Worm (Caenorhabditis elegans): Measurements from ENCODE around the gene F25B5.6.

The F25B5.6 gene

DNA sequence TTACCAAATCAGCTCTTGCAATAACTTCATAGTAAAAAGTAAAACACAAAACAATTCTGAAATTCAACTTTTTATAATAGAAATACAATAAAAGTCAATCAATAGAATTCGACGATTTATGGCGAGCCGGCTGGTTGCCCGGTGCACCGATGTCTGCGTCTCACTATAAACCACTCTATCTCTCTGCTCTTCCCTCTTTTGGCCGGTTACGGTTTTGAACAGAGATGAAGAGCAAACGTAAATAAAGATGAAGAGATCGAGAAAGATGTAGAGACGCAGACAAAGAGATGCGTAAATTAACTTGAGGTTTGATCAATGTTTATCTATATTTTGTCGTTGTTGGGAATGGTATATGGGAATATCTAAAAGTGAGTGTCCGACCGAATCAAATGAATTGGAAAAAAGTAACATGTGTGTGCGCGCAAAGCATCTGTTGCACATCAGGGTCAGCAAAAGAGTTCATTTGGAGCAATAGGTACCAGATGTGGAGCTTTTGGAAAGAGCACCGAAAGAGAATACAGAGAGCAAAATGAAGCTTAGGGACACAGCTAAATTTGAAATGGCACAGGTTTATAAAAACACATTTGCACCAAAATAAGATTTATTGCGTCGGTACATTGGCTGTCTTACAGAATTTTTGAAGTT is 31.9 kb upstream of the F25B5.6 start:
- TF ChIP-seq ctbp-1 (GFP tag; IDR thresholded peaks at IDR 0.05) (no peak), dve-1 (tag; optimal IDR thresholded peaks at IDR 0.05; ENCODE audit: insufficient read depth) (peak; percentile 55), mes-2 (tag; optimal IDR thresholded peaks at IDR 0.05; ENCODE audit: poor library complexity, severe bottlenecking) (peak; percentile 36), nhr-28 (tag; optimal IDR thresholded peaks at IDR 0.05) (peak; percentile 12), unc-62 (GFP tag; optimal IDR thresholded peaks at IDR 0.05 in 1 of 2) (peak in 1 of 2 experiments; percentile 58), unc-62 (tag; optimal IDR thresholded peaks at IDR 0.05) (no peak), daf-16 (GFP tag; optimal IDR thresholded peaks at IDR 0.05) (no peak), daf-16 (tag; optimal IDR thresholded peaks at IDR 0.05) (peak; percentile 64), hlh-11 (tag; optimal IDR thresholded peaks at IDR 0.05) (peak; percentile 32), mep-1 (tag; optimal IDR thresholded peaks at IDR 0.05) (no peak), nhr-6 (tag; optimal IDR thresholded peaks at IDR 0.05) (peak; percentile 37)

DNA sequence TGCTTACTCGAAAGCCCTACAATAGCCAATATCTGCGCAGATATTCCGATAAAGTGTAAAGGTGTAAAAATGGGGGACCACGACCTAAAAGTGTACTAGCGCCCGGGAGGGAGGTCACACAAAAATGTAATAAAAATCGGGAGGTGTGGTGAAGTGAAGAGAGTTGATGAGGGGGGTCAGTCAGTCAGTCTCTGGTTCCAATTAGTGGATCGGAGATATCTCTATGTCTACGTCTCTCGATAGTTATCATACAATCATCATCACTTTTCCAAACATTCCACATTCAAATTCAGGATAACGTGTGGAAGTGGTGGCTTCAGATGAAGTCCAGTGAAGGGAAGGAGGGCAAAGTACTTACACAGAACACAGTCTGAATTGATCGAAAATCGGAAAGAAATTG is 27.5 kb upstream of the F25B5.6 start:
- TF ChIP-seq Y5F2A.4 (GFP tag; optimal IDR thresholded peaks at IDR 0.05) = no peak
- TF ChIP-seq unc-39 (tag; optimal IDR thresholded peaks at IDR 0.05) = no peak
- no peak for TF ChIP-seq fos-1 (tag; optimal IDR thresholded peaks at IDR 0.05)
- TF ChIP-seq nhr-77 (tag; optimal IDR thresholded peaks at IDR 0.05) = no peak
- no peak for TF ChIP-seq daf-8 (GFP tag; IDR thresholded peaks at IDR 0.05)
- no peak for TF ChIP-seq fkh-10 (GFP tag; optimal IDR thresholded peaks at IDR 0.05)
- TF ChIP-seq snpc-1.2 (GFP tag; IDR thresholded peaks at IDR 0.05) = no peak
- no peak for TF ChIP-seq jun-1 (tag; optimal IDR thresholded peaks at IDR 0.05)
- TF ChIP-seq nhr-41 (GFP tag; IDR thresholded peaks at IDR 0.05) = no peak
- no peak for TF ChIP-seq madf-5 (GFP tag; IDR thresholded peaks at IDR 0.05)
- no peak for TF ChIP-seq egl-27 (tag; optimal IDR thresholded peaks at IDR 0.05)
- no peak for TF ChIP-seq F44E2.7 (GFP tag; IDR thresholded peaks at IDR 0.05)
- TF ChIP-seq Y48G9A.11 (GFP tag; IDR thresholded peaks at IDR 0.05) = no peak
- TF ChIP-seq egl-43 (GFP tag; IDR thresholded peaks at IDR 0.05) = no peak
- no peak for TF ChIP-seq lin-1 (GFP tag; IDR thresholded peaks at IDR 0.05)
- no peak for TF ChIP-seq F10B5.3 (tag; optimal IDR thresholded peaks at IDR 0.05)
- no peak for TF ChIP-seq ctbp-1 (GFP tag; IDR thresholded peaks at IDR 0.05)
- no peak for TF ChIP-seq zip-2 (tag; optimal IDR thresholded peaks at IDR 0.05)

DNA sequence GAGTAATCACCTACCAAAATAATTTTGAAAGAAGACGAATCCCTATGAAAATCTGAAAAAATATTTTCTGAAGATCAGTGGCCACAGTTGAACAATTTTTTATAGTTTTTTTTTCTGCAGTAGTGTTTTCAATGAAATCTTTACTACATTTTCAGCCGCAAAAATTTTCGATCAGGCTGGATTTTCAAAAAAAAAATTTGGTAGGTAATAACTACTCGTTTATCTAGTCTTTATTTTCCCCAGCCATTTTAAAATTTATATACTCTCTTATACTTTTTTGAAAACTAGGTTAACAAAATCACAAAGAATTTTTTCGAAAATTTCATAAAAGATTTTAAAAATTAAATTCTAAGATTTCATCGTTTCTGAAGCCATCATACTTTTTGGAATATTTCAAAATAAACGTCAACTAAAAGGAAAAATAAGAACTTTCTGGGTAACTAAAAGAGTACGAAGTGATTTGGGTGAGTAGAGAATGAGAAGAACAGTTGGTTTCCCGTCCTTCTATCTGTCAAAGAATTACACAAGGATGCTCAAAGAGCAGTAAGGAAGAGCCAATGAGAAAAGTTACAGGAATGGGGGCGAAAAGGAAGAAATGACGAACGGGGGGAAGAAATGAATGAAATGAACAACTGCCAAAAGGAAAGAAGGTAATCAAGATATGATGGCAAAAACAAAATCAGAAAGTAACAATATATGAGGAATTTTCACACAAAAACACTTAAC is 26.6 kb upstream of the F25B5.6 start, which contains the start of gene mlp-1:
mlp-1 (minus strand) TSS at position 51 of the 726 bp plus-strand sequence.
- TF ChIP-seq hmg-1.1 (GFP tag; IDR thresholded peaks at IDR 0.05) = no peak
- TF ChIP-seq zip-2 (tag; optimal IDR thresholded peaks at IDR 0.05) = no peak
- TF ChIP-seq daf-16 (GFP tag; optimal IDR thresholded peaks at IDR 0.05) = no peak
- no peak for TF ChIP-seq daf-16 (tag; optimal IDR thresholded peaks at IDR 0.05)
- no peak for TF ChIP-seq mxl-2 (GFP tag; conservative IDR thresholded peaks at IDR 0.05)
- no peak for TF ChIP-seq Y105C5A.15 (GFP tag; IDR thresholded peaks at IDR 0.05)
- TF ChIP-seq php-3 (GFP tag; IDR thresholded peaks at IDR 0.05) = no peak
- TF ChIP-seq dmd-6 (GFP tag; IDR thresholded peaks at IDR 0.05) = no peak
- no peak for TF ChIP-seq madf-9 (GFP tag; conservative IDR thresholded peaks at IDR 0.05)
- TF ChIP-seq daf-8 (GFP tag; IDR thresholded peaks at IDR 0.05) = no peak
- no peak for TF ChIP-seq ctbp-1 (GFP tag; IDR thresholded peaks at IDR 0.05)

- TF ChIP-seq dmd-8 (GFP tag; IDR thresholded peaks at IDR 0.05) (no peak), Y48G9A.11 (GFP tag; IDR thresholded peaks at IDR 0.05) (no peak), hlh-30 (tag; optimal IDR thresholded peaks at IDR 0.05; ENCODE audit: insufficient read depth) (no peak), lin-1 (GFP tag; IDR thresholded peaks at IDR 0.05) (no peak), ceh-82 (tag; optimal IDR thresholded peaks at IDR 0.05) (no peak), lsy-2 (tag; optimal IDR thresholded peaks at IDR 0.05) (no peak), nhr-41 (GFP tag; IDR thresholded peaks at IDR 0.05) (no peak), ces-1 (GFP tag; optimal IDR thresholded peaks at IDR 0.05) (no peak), nhr-237 (tag; optimal IDR thresholded peaks at IDR 0.05) (no peak), ceh-62 (tag; optimal IDR thresholded peaks at IDR 0.05) (no peak), skn-1 (tag; optimal IDR thresholded peaks at IDR 0.05) (no peak), D1046.2 (GFP tag; IDR thresholded peaks at IDR 0.05) (no peak), ZK546.5 (tag; optimal IDR thresholded peaks at IDR 0.05) (no peak)
Measured at ce11 chrIII:5967640-5968039, 19.1 kb upstream of the F25B5.6 start.
